Worm (Caenorhabditis elegans) whole organism, early embryonic: ENCODE results near the gene srw-142.

Experiments used
- B0310.2 ChIP-seq: sonication (generic microtip); optimal IDR thresholded peaks from 2 replicates; lab custom pipeline; 2016; ENCODE audit warnings: mild to moderate bottlenecking, missing genetic modification characterization, missing compliant biosample characterization
- ama-1 ChIP-seq: fragments of 150-350 bp; optimal IDR thresholded peaks from 2 replicates; lab custom pipeline; 2014
- ets-7 ChIP-seq: sonication (generic microtip); optimal IDR thresholded peaks from 2 replicates; lab custom pipeline; 2016; ENCODE audit warnings: missing genotype, missing genetic modification characterization, missing compliant biosample characterization
- flt-1 ChIP-seq: fragments of 200-800 bp; sonication (Bioruptor generic); IDR thresholded peaks from 2 replicates; pipeline ENCODE4 v1.3.6; 2022; ENCODE audit warnings: missing genetic modification characterization, missing compliant biosample characterization

DNA sequence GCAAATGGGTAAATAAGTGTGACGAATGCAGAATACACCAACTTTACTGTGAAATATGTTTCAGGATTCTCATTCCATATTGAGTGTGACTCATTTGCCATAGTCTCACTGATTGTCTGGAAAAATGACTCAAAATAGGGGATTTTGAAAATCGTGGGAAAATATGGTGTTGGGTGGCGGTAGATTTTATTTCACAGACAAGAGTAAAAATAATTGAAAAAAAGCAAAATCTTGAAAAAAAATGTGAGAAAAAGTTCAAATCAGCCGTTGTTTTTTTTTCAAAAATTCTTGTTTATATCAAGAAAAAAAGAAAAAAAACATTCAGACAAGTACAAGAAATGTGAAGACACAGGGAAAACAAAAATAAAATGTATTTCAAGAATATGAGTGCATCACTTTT lies 35.5 kb downstream of the srw-142 start, which contains the start of gene srh-38:
- TF ChIP-seq ama-1 (no peak), ets-7 (tag; lab: Kevin White, UChicago) (no peak), B0310.2 (no peak), flt-1 (GFP tag; lab: Robert Waterston, UW) (no peak)
